Fruit fly (Drosophila melanogaster) whole organism, pupa: Measurements from ENCODE around the gene witty.
A peak's percentile ranks its signal among the peaks of the same experiment; 100 is the strongest.

ENCODE experiments used
- CG10348 ChIP-seq: fragments of 200-800 bp; sonication (Bioruptor generic); IDR thresholded peaks from 2 replicates; pipeline ENCODE4 v1.3.6; 2022; ENCODE audit warnings: missing biosample characterization, missing genetic modification characterization
- CG12605 ChIP-seq: fragments of 200-800 bp; sonication (Bioruptor generic); IDR thresholded peaks from 2 replicates; pipeline ENCODE4 v1.3.6; 2022; ENCODE audit warnings: missing biosample characterization, missing genetic modification characterization
- CG13204 ChIP-seq: fragments of 200-800 bp; sonication (Bioruptor generic); optimal IDR thresholded peaks from 2 replicates; lab custom pipeline; 2018; ENCODE audit warnings: missing biosample characterization, mild to moderate bottlenecking, missing genetic modification characterization, moderate library complexity
- CG14655 ChIP-seq: fragments of 200-800 bp; sonication (Bioruptor generic); optimal IDR thresholded peaks from 3 replicates; lab custom pipeline; 2017; ENCODE audit warnings: mild to moderate bottlenecking, missing biosample characterization, missing genetic modification reagents, missing genetic modification characterization
- CG15710 ChIP-seq: fragments of 200-800 bp; sonication (Bioruptor generic); optimal IDR thresholded peaks from 2 replicates; lab custom pipeline; 2018; ENCODE audit warnings: missing biosample characterization, mild to moderate bottlenecking, missing genetic modification characterization, moderate library complexity
- CG17806 ChIP-seq: fragments of 200-800 bp; sonication (Bioruptor generic); optimal IDR thresholded peaks from 2 replicates; lab custom pipeline; 2018; ENCODE audit warnings: missing biosample characterization, mild to moderate bottlenecking, missing genetic modification characterization, moderate library complexity
- CG32121 ChIP-seq: fragments of 200-800 bp; sonication (Bioruptor generic); IDR thresholded peaks from 2 replicates; pipeline ENCODE4 v1.3.6; 2022; ENCODE audit warnings: missing biosample characterization, missing genetic modification characterization
- CG34367 ChIP-seq: fragments of 200-800 bp; sonication (Bioruptor generic); optimal IDR thresholded peaks from 2 replicates; lab custom pipeline; 2018; ENCODE audit warnings: missing biosample characterization, mild to moderate bottlenecking, missing genetic modification characterization
- CG4496 ChIP-seq: fragments of 200-800 bp; sonication (Bioruptor generic); IDR thresholded peaks from 3 replicates; pipeline ENCODE4 v1.3.6; 2022; ENCODE audit warnings: missing biosample characterization, missing genetic modification characterization
- CG8159 ChIP-seq: fragments of 200-800 bp; sonication (Bioruptor generic); optimal IDR thresholded peaks from 3 replicates; lab custom pipeline; 2018; ENCODE audit warnings: missing biosample characterization, mild to moderate bottlenecking, missing genetic modification characterization, moderate library complexity
- CG8301 ChIP-seq: fragments of 200-800 bp; sonication (Bioruptor generic); optimal IDR thresholded peaks from 2 replicates; lab custom pipeline; 2018; ENCODE audit warnings: missing biosample characterization, mild to moderate bottlenecking, missing genetic modification characterization
- CG9948 ChIP-seq: fragments of 200-800 bp; sonication (Bioruptor generic); optimal IDR thresholded peaks from 2 replicates; lab custom pipeline; 2018; ENCODE audit warnings: missing biosample characterization, mild to moderate bottlenecking, missing genetic modification characterization, moderate library complexity
- D1 ChIP-seq: fragments of 200-800 bp; sonication (Bioruptor generic); optimal IDR thresholded peaks from 2 replicates; lab custom pipeline; 2018; ENCODE audit warnings: missing biosample characterization, mild to moderate bottlenecking, missing genetic modification characterization, moderate library complexity
- EcR ChIP-seq: fragments of 200-800 bp; sonication (Bioruptor generic); optimal IDR thresholded peaks from 3 replicates; lab custom pipeline; 2019; ENCODE audit warnings: missing biosample characterization, missing genetic modification characterization, mild to moderate bottlenecking, moderate library complexity, missing genetic modification reagents
- Ets98B ChIP-seq: fragments of 200-800 bp; sonication (Bioruptor generic); IDR thresholded peaks from 2 replicates; pipeline ENCODE4 v1.3.6; 2022; ENCODE audit warnings: missing biosample characterization, missing genetic modification characterization
- Pif1A ChIP-seq: fragments of 200-800 bp; sonication (Bioruptor generic); optimal IDR thresholded peaks from 3 replicates; lab custom pipeline; 2016; ENCODE audit warnings: missing biosample characterization, missing genetic modification characterization
- Pif1B ChIP-seq: fragments of 200-800 bp; sonication (Bioruptor generic); optimal IDR thresholded peaks from 3 replicates; lab custom pipeline; 2016; ENCODE audit warnings: missing biosample characterization, missing genetic modification characterization
- Snoo ChIP-seq: fragments of 200-800 bp; sonication (Bioruptor generic); optimal IDR thresholded peaks from 3 replicates; lab custom pipeline; 2017; ENCODE audit warnings: missing biosample characterization, mild to moderate bottlenecking, missing genetic modification characterization, inconsistent platforms
- fd96Ca ChIP-seq: fragments of 200-800 bp; sonication (Bioruptor generic); IDR thresholded peaks from 3 replicates; pipeline ENCODE4 v1.3.6; 2022; ENCODE audit warnings: missing biosample characterization, missing genetic modification characterization
- gl ChIP-seq: fragments of 200-800 bp; sonication (Bioruptor generic); optimal IDR thresholded peaks from 2 replicates; lab custom pipeline; 2018; ENCODE audit warnings: missing biosample characterization, mild to moderate bottlenecking, missing genetic modification characterization
- rn ChIP-seq: fragments of 200-800 bp; sonication (Bioruptor generic); IDR thresholded peaks from 2 replicates; pipeline ENCODE4 v1.3.6; 2022; ENCODE audit warnings: missing biosample characterization, missing genetic modification characterization

Gene witty

dm6 chr2L:8372248-8372647 lies 34.2 kb downstream of the witty start:
- TF ChIP-seq rn (GFP tag; lab: Robert Waterston, UW) = no peak
- TF ChIP-seq CG12605 = no peak
- no peak for TF ChIP-seq CG32121 (GFP tag; lab: Robert Waterston, UW)
- TF ChIP-seq CG10348 (GFP tag; lab: Robert Waterston, UW) = no peak
- no peak for TF ChIP-seq gl (tag; lab: Kevin White, UChicago)
- no peak for TF ChIP-seq Snoo
- no peak for TF ChIP-seq CG34367
- TF ChIP-seq fd96Ca = no peak
- no peak for TF ChIP-seq EcR (GFP tag; lab: Kevin White, UChicago)
- TF ChIP-seq CG9948 (tag; lab: Kevin White, UChicago) = no peak
- TF ChIP-seq CG8301 (tag; lab: Kevin White, UChicago) = no peak
- no peak for TF ChIP-seq CG17806 (tag; lab: Kevin White, UChicago)
- no peak for TF ChIP-seq Pif1B (GFP tag; lab: Kevin White, UChicago)
- no peak for TF ChIP-seq CG14655 (GFP tag; lab: Kevin White, UChicago)
- TF ChIP-seq, all 21 proteins: peak for 0

dm6 chr2L:8374235-8374634 lies 36.1 kb downstream of the witty start, which contains the start of gene Wdr82:
Wdr82 (plus strand) TSS chr2L:8374461.
- TF ChIP-seq fd96Ca = no peak
- no peak for TF ChIP-seq CG13204 (GFP tag; lab: Kevin White, UChicago)
- TF ChIP-seq CG8159 = no peak
- TF ChIP-seq Pif1B (GFP tag; lab: Kevin White, UChicago) = no peak
- no peak for TF ChIP-seq Snoo
- TF ChIP-seq D1 = no peak
- no peak for TF ChIP-seq Pif1A
- TF ChIP-seq CG4496 (GFP tag; lab: Robert Waterston, UW) = no peak
- TF ChIP-seq CG34367 = no peak
- TF ChIP-seq CG12605 = no peak
- no peak for TF ChIP-seq CG14655 (GFP tag; lab: Kevin White, UChicago)
- no peak for TF ChIP-seq CG8301 (tag; lab: Kevin White, UChicago)
- no peak for TF ChIP-seq Ets98B (GFP tag; lab: Robert Waterston, UW)
- no peak for TF ChIP-seq rn (GFP tag; lab: Robert Waterston, UW)
- TF ChIP-seq, all 21 proteins: peak for 0

- TF ChIP-seq CG13204 (GFP tag; lab: Kevin White, UChicago) (peak; percentile 98), CG15710 (tag; lab: Kevin White, UChicago) (peak; percentile 100), CG14655 (GFP tag; lab: Kevin White, UChicago) (peak; percentile 100), Ets98B (GFP tag; lab: Robert Waterston, UW) (peak; percentile 100), EcR (GFP tag; lab: Kevin White, UChicago) (peak; percentile 72), CG8159 (peak; percentile 100), CG17806 (tag; lab: Kevin White, UChicago) (peak; percentile 100), CG9948 (tag; lab: Kevin White, UChicago) (peak; percentile 100), CG32121 (GFP tag; lab: Robert Waterston, UW) (peak; percentile 100), CG12605 (peak; percentile 99), CG8301 (tag; lab: Kevin White, UChicago) (peak; percentile 99), gl (tag; lab: Kevin White, UChicago) (peak; percentile 98), D1 (peak; percentile 99), fd96Ca (peak; percentile 96), Snoo (peak; percentile 100), Pif1B (GFP tag; lab: Kevin White, UChicago) (peak; percentile 99), CG34367 (peak; percentile 99), Pif1A (peak; percentile 99), rn (GFP tag; lab: Robert Waterston, UW) (peak; percentile 99), CG10348 (GFP tag; lab: Robert Waterston, UW) (peak; percentile 97), CG4496 (GFP tag; lab: Robert Waterston, UW) (peak; percentile 100)
Observed at dm6 chr2L:8376717-8377116, 38.6 kb downstream of the witty start, which contains the start of the genes CG13390 and CG17294. CG13390 (minus strand) TSS chr2L:8376797. CG17294 (plus strand) TSS chr2L:8377035.

- TF ChIP-seq CG14655 (GFP tag; lab: Kevin White, UChicago) (peak; percentile 2), CG17806 (tag; lab: Kevin White, UChicago) (peak; percentile 28), EcR (GFP tag; lab: Kevin White, UChicago) (no peak), fd96Ca (no peak), CG4496 (GFP tag; lab: Robert Waterston, UW) (no peak), CG15710 (tag; lab: Kevin White, UChicago) (peak; percentile 32), D1 (no peak), CG12605 (no peak), Pif1B (GFP tag; lab: Kevin White, UChicago) (peak; percentile 51), CG8159 (peak; percentile 36), CG10348 (GFP tag; lab: Robert Waterston, UW) (no peak), Pif1A (peak; percentile 31), CG13204 (GFP tag; lab: Kevin White, UChicago) (no peak), CG34367 (peak; percentile 5), CG9948 (tag; lab: Kevin White, UChicago) (peak; percentile 16), CG32121 (GFP tag; lab: Robert Waterston, UW) (no peak), gl (tag; lab: Kevin White, UChicago) (no peak), Snoo (peak; percentile 21), Ets98B (GFP tag; lab: Robert Waterston, UW) (peak; percentile 37), rn (GFP tag; lab: Robert Waterston, UW) (no peak), CG8301 (tag; lab: Kevin White, UChicago) (no peak)
- TF ChIP-seq, all 21 proteins: peak for 10
Observed at dm6 chr2L:8381508-8382036, 43.5 kb downstream of the witty start, which contains the start of gene AlaRS. AlaRS (minus strand) TSS chr2L:8381764.

dm6 chr2L:8382646-8383045 lies 44.6 kb downstream of the witty start, which contains the start of the genes CG13392 and Rcd4:
CG13392 (minus strand) TSS chr2L:8382807.
Rcd4 (plus strand) TSS chr2L:8382861.
- no peak for TF ChIP-seq D1
- TF ChIP-seq CG32121 (GFP tag; lab: Robert Waterston, UW) = no peak
- TF ChIP-seq Snoo = peak; percentile 67
- TF ChIP-seq Pif1B (GFP tag; lab: Kevin White, UChicago) = peak; percentile 34
- TF ChIP-seq CG14655 (GFP tag; lab: Kevin White, UChicago) = peak; percentile 25
- TF ChIP-seq fd96Ca = no peak; the same call in 2 of the 3 replicates
- peak; percentile 37 for TF ChIP-seq CG15710 (tag; lab: Kevin White, UChicago)
- no peak for TF ChIP-seq CG9948 (tag; lab: Kevin White, UChicago)
- no peak for TF ChIP-seq CG13204 (GFP tag; lab: Kevin White, UChicago)
- peak; percentile 80 for TF ChIP-seq CG4496 (GFP tag; lab: Robert Waterston, UW)
- no peak for TF ChIP-seq CG12605
- no peak for TF ChIP-seq CG10348 (GFP tag; lab: Robert Waterston, UW)
- TF ChIP-seq rn (GFP tag; lab: Robert Waterston, UW) = peak; percentile 15; the same call in 1 of the 2 replicates
- peak; percentile 0 for TF ChIP-seq EcR (GFP tag; lab: Kevin White, UChicago)
- TF ChIP-seq Ets98B (GFP tag; lab: Robert Waterston, UW) = peak; percentile 66
- TF ChIP-seq Pif1A = peak; percentile 48
- peak; percentile 34 for TF ChIP-seq CG17806 (tag; lab: Kevin White, UChicago)
- TF ChIP-seq gl (tag; lab: Kevin White, UChicago) = peak; percentile 44
- TF ChIP-seq CG8159 = peak; percentile 47
- peak; percentile 17 for TF ChIP-seq CG8301 (tag; lab: Kevin White, UChicago)
- peak; percentile 7 for TF ChIP-seq CG34367
